Fruit fly (Drosophila melanogaster): Measurements from ENCODE around the gene CG14275.

The CG14275 gene

dm6 chr2L:8284913-8285619 lies 42.2 kb upstream of the CG14275 start (continued):
- no peak for TF ChIP-seq sima (GFP tag; optimal IDR thresholded peaks at IDR 0.05)
- TF ChIP-seq vfl (GFP tag; optimal IDR thresholded peaks at IDR 0.05): no peak
- TF ChIP-seq Aef1 (GFP tag; IDR thresholded peaks at IDR 0.05): no peak
- TF ChIP-seq B-H1 (GFP tag; IDR thresholded peaks at IDR 0.05): no peak
- 0 out of 3 replicates have a peak, but pooled peaks have one; percentile 20 for TF ChIP-seq CG17361 (GFP tag; IDR thresholded peaks at IDR 0.05)
- no peak for TF ChIP-seq unc-4 (GFP tag; IDR thresholded peaks at IDR 0.05; ENCODE audit: partially characterized antibody)
- no peak for TF ChIP-seq CG11560 (tag; IDR thresholded peaks at IDR 0.05)
- TF ChIP-seq HmgD (GFP tag; optimal IDR thresholded peaks at IDR 0.05): no peak
- 0 out of 3 replicates have a peak, but pooled peaks have one; percentile 14 for TF ChIP-seq row (GFP tag; IDR thresholded peaks at IDR 0.05)
- no peak for TF ChIP-seq kay (GFP tag; optimal IDR thresholded peaks at IDR 0.05)
- peak; percentile 48 for TF ChIP-seq Med (GFP tag)
- no peak for TF ChIP-seq CG7987 (GFP tag; optimal IDR thresholded peaks at IDR 0.05)
- TF ChIP-seq CG6854 (GFP tag; optimal IDR thresholded peaks at IDR 0.05): no peak
- no peak for TF ChIP-seq Mad (GFP tag; optimal IDR thresholded peaks at IDR 0.05)
- no peak for TF ChIP-seq CG30431 (GFP tag; optimal IDR thresholded peaks at IDR 0.05)
- no peak for TF ChIP-seq dysf (GFP tag; IDR thresholded peaks at IDR 0.05)
- peak; percentile 80 for TF ChIP-seq ATbp (GFP tag; optimal IDR thresholded peaks at IDR 0.05)
- TF ChIP-seq CG11398 (GFP tag; optimal IDR thresholded peaks at IDR 0.05): no peak
- TF ChIP-seq ewg (GFP tag; optimal IDR thresholded peaks at IDR 0.05): peak; percentile 11
- TF ChIP-seq D19B (GFP tag; optimal IDR thresholded peaks at IDR 0.05): no peak
- TF ChIP-seq CG8388 (GFP tag; optimal IDR thresholded peaks at IDR 0.05): peak; percentile 28
- peak; percentile 33 for TF ChIP-seq nmo (GFP tag; optimal IDR thresholded peaks at IDR 0.05)
- TF ChIP-seq gro (GFP tag; optimal IDR thresholded peaks at IDR 0.05): no peak
- TF ChIP-seq CG15479 (GFP tag; optimal IDR thresholded peaks at IDR 0.05): no peak
- TF ChIP-seq CG13624 (GFP tag; optimal IDR thresholded peaks at IDR 0.05): no peak
- no peak for TF ChIP-seq bowl (GFP tag; IDR thresholded peaks at IDR 0.05)
- TF ChIP-seq Hr78 (GFP tag; optimal IDR thresholded peaks at IDR 0.05): peak in 1 of 2 experiments; percentile 37
- TF ChIP-seq Scr (GFP tag; IDR thresholded peaks at IDR 0.05; ENCODE audit: partially characterized antibody): no peak
- no peak for TF ChIP-seq shn (GFP tag; optimal IDR thresholded peaks at IDR 0.05)
- no peak for TF ChIP-seq CG9437 (GFP tag; optimal IDR thresholded peaks at IDR 0.05)

- TF ChIP-seq Gsc (GFP tag; IDR thresholded peaks at IDR 0.05) (no peak), twi (tag; optimal IDR thresholded peaks at IDR 0.05) (peak; percentile 94), Taf1 (GFP tag; IDR thresholded peaks at IDR 0.05) (no peak), CG2199 (GFP tag; IDR thresholded peaks at IDR 0.05) (no peak)
Observed at dm6 chr2L:8286595-8286994, 40.7 kb upstream of the CG14275 start.

- TF ChIP-seq sr (GFP tag; IDR thresholded peaks at IDR 0.05) (no peak), gsb-n (tag; optimal IDR thresholded peaks at IDR 0.05) (peak; percentile 53), pros (GFP tag; optimal IDR thresholded peaks at IDR 0.05) (peak; percentile 15), lab (GFP tag; optimal IDR thresholded peaks at IDR 0.05) (peak; percentile 13), Med (GFP tag) (peak; percentile 42), scrt (GFP tag; optimal IDR thresholded peaks at IDR 0.05) (no peak), twi (tag; optimal IDR thresholded peaks at IDR 0.05) (peak; percentile 71)
Observed at dm6 chr2L:8288087-8288486, 39.2 kb upstream of the CG14275 start.

All from whole organism, embryonic.